Worm (Caenorhabditis elegans) whole organism, L2 larva: ENCODE measurements around the gene mtm-9.
A peak's percentile ranks its signal among the peaks of the same experiment; 100 is the strongest.

Experiments
- C34F6.9 ChIP-seq: fragments of 150-350 bp; optimal IDR thresholded peaks from 2 replicates; lab custom pipeline; 2014; ENCODE audit warnings: missing biosample characterization, missing genetic modification characterization
- F13H6.1 ChIP-seq: sonication (generic microtip); optimal IDR thresholded peaks from 2 replicates; lab custom pipeline; 2016; ENCODE audit warnings: missing genetic modification characterization, missing compliant biosample characterization
- R02D3.7 ChIP-seq: fragments of 150-350 bp; optimal IDR thresholded peaks from 2 replicates; lab custom pipeline; 2014; ENCODE audit warnings: missing biosample characterization, missing genetic modification characterization
- Y55F3AM.14 ChIP-seq: fragments of 200-800 bp; sonication (Bioruptor generic); optimal IDR thresholded peaks from 2 replicates; lab custom pipeline; 2018; ENCODE audit warnings: mild to moderate bottlenecking, missing genetic modification characterization, missing compliant biosample characterization
- ZK546.5 ChIP-seq: sonication (generic microtip); optimal IDR thresholded peaks from 2 replicates; lab custom pipeline; 2017; ENCODE audit warnings: missing biosample characterization, missing genetic modification characterization
- alr-1 ChIP-seq: fragments of 150-350 bp; optimal IDR thresholded peaks from 2 replicates; lab custom pipeline; 2014; ENCODE audit warnings: missing biosample characterization, missing genetic modification characterization
- aly-2 ChIP-seq: fragments of 150-350 bp; optimal IDR thresholded peaks from 2 replicates; lab custom pipeline; 2014; ENCODE audit warnings: missing biosample characterization, missing genetic modification characterization
- ama-1 ChIP-seq: fragments of 150-350 bp; optimal IDR thresholded peaks from 2 replicates; lab custom pipeline; 2018; ENCODE audit warnings: inconsistent platforms
- blmp-1 ChIP-seq: sonication (generic microtip); optimal IDR thresholded peaks from 2 replicates; lab custom pipeline; 2017; ENCODE audit warnings: missing genetic modification characterization, mild to moderate bottlenecking, missing compliant biosample characterization, antibody characterized with exemption, moderate library complexity; ENCODE audit not compliant: insufficient read depth
- ceh-16 ChIP-seq: fragments of 150-350 bp; optimal IDR thresholded peaks from 2 replicates; lab custom pipeline; 2014; ENCODE audit warnings: missing biosample characterization, missing genetic modification characterization
- crh-2 ChIP-seq: sonication (generic microtip); optimal IDR thresholded peaks from 2 replicates; lab custom pipeline; 2017; ENCODE audit warnings: missing biosample characterization, missing genetic modification characterization
- dmd-4 ChIP-seq: sonication (generic microtip); optimal IDR thresholded peaks from 2 replicates; lab custom pipeline; 2017; ENCODE audit warnings: missing biosample characterization, missing genetic modification characterization
- egl-27 ChIP-seq: sonication (generic microtip); optimal IDR thresholded peaks from 3 replicates; lab custom pipeline; 2017; ENCODE audit warnings: missing biosample characterization, missing genetic modification reagents, missing genetic modification characterization
- elt-1 ChIP-seq: fragments of 150-350 bp; optimal IDR thresholded peaks from 2 replicates; lab custom pipeline; 2014; ENCODE audit warnings: missing biosample characterization, missing genetic modification characterization
- elt-3 ChIP-seq: sonication (generic microtip); optimal IDR thresholded peaks from 2 replicates; lab custom pipeline; 2017; ENCODE audit warnings: missing biosample characterization, missing genetic modification characterization
- fos-1 ChIP-seq: fragments of 150-350 bp; optimal IDR thresholded peaks from 2 replicates; lab custom pipeline; 2014; ENCODE audit warnings: missing biosample characterization, missing genetic modification characterization
- gmeb-1 ChIP-seq: fragments of 150-350 bp; optimal IDR thresholded peaks from 2 replicates; lab custom pipeline; 2014; ENCODE audit warnings: missing biosample characterization, missing genetic modification characterization
- lin-11 ChIP-seq: fragments of 150-350 bp; sonication (generic microtip); optimal IDR thresholded peaks from 2 replicates; lab custom pipeline; 2014; ENCODE audit warnings: missing biosample characterization, missing genetic modification characterization, inconsistent platforms, mixed read lengths
- lin-13 ChIP-seq: fragments of 150-350 bp; optimal IDR thresholded peaks from 2 replicates; lab custom pipeline; 2014; ENCODE audit warnings: missing biosample characterization, missing genetic modification reagents, missing genetic modification characterization
- lin-39 ChIP-seq: fragments of 150-350 bp; optimal IDR thresholded peaks from 2 replicates; lab custom pipeline; 2014; ENCODE audit warnings: missing biosample characterization, missing genetic modification reagents, missing genetic modification characterization
- lsy-2 ChIP-seq, 2 experiments: fragments of 150-350 bp in 1 of 2; sonication (generic microtip) in 1 of 2; optimal IDR thresholded peaks; 2 replicates each; lab custom pipeline; 2014 to 2017; ENCODE audit warnings: missing biosample characterization in 2 of 2, missing genetic modification characterization in 2 of 2
- mab-5 ChIP-seq: fragments of 150-350 bp; optimal IDR thresholded peaks from 2 replicates; lab custom pipeline; 2014; ENCODE audit warnings: missing biosample characterization, missing genetic modification characterization
- mbf-1 ChIP-seq: sonication (generic microtip); optimal IDR thresholded peaks from 2 replicates; lab custom pipeline; 2017; ENCODE audit warnings: missing biosample characterization, missing genetic modification characterization
- mdl-1 ChIP-seq, 2 experiments: fragments of 150-350 bp in 1 of 2; sonication (generic microtip) in 1 of 2; optimal IDR thresholded peaks; 2 replicates each; lab custom pipeline; 2017; ENCODE audit warnings: missing biosample characterization in 2 of 2, missing genetic modification characterization in 2 of 2
- nhr-10 ChIP-seq: sonication (generic microtip); optimal IDR thresholded peaks from 2 replicates; lab custom pipeline; 2017; ENCODE audit warnings: missing biosample characterization, missing genetic modification characterization
- nhr-11 ChIP-seq: fragments of 150-350 bp; optimal IDR thresholded peaks from 2 replicates; lab custom pipeline; 2014; ENCODE audit warnings: missing biosample characterization, missing genetic modification characterization
- nhr-129 ChIP-seq: fragments of 150-350 bp; optimal IDR thresholded peaks from 2 replicates; lab custom pipeline; 2014; ENCODE audit warnings: missing biosample characterization, missing genetic modification characterization
- nhr-21 ChIP-seq: fragments of 150-350 bp; optimal IDR thresholded peaks from 2 replicates; lab custom pipeline; 2014; ENCODE audit warnings: missing biosample characterization, missing genetic modification characterization
- nhr-23 ChIP-seq: fragments of 150-350 bp; optimal IDR thresholded peaks from 2 replicates; lab custom pipeline; 2014; ENCODE audit warnings: missing biosample characterization, missing genetic modification reagents, missing genetic modification characterization
- nhr-237 ChIP-seq: fragments of 150-350 bp; optimal IDR thresholded peaks from 2 replicates; lab custom pipeline; 2014; ENCODE audit warnings: missing biosample characterization, missing genetic modification characterization
- nhr-25 ChIP-seq: fragments of 150-350 bp; sonication (generic microtip); optimal IDR thresholded peaks from 3 replicates; lab custom pipeline; 2014; ENCODE audit warnings: missing biosample characterization, missing genetic modification characterization
- nhr-6 ChIP-seq: fragments of 150-350 bp; optimal IDR thresholded peaks from 2 replicates; lab custom pipeline; 2014; ENCODE audit warnings: missing biosample characterization, missing genetic modification characterization
- peb-1 ChIP-seq: fragments of 150-350 bp; optimal IDR thresholded peaks from 2 replicates; lab custom pipeline; 2014; ENCODE audit warnings: missing biosample characterization, missing genetic modification characterization
- sem-4 ChIP-seq: fragments of 150-350 bp; optimal IDR thresholded peaks from 2 replicates; lab custom pipeline; 2014; ENCODE audit warnings: missing biosample characterization, missing genetic modification reagents, missing genetic modification characterization
- skn-1 ChIP-seq: sonication (generic microtip); optimal IDR thresholded peaks from 2 replicates; lab custom pipeline; 2017; ENCODE audit warnings: missing biosample characterization, missing genetic modification characterization
- sma-3 ChIP-seq: sonication (generic microtip); optimal IDR thresholded peaks from 2 replicates; lab custom pipeline; 2016; ENCODE audit warnings: missing genetic modification reagents, missing genetic modification characterization, missing compliant biosample characterization
- sma-9 ChIP-seq, 2 experiments: fragments of 150-350 bp in 1 of 2; sonication (generic microtip) in 1 of 2; optimal IDR thresholded peaks; 2 replicates each; lab custom pipeline; 2014 to 2016; ENCODE audit warnings: missing genetic modification characterization in 2 of 2, mild to moderate bottlenecking in 1 of 2, missing biosample characterization in 1 of 2, missing compliant biosample characterization in 1 of 2, missing genetic modification reagents in 1 of 2, moderate library complexity in 1 of 2
- unc-39 ChIP-seq: fragments of 150-350 bp; optimal IDR thresholded peaks from 2 replicates; lab custom pipeline; 2014; ENCODE audit warnings: missing biosample characterization, missing genetic modification characterization
- unc-55 ChIP-seq: fragments of 150-350 bp; sonication (generic microtip); optimal IDR thresholded peaks from 3 replicates; lab custom pipeline; 2014; ENCODE audit warnings: missing biosample characterization, missing genetic modification reagents, missing genetic modification characterization
- unc-62 ChIP-seq: fragments of 150-350 bp; optimal IDR thresholded peaks from 2 replicates; lab custom pipeline; 2014; ENCODE audit warnings: missing biosample characterization, missing genetic modification reagents, missing genetic modification characterization
- zag-1 ChIP-seq: fragments of 150-350 bp; optimal IDR thresholded peaks from 2 replicates; lab custom pipeline; 2014; ENCODE audit warnings: missing biosample characterization, missing genetic modification characterization
- ztf-1 ChIP-seq: fragments of 200-800 bp; sonication (Bioruptor generic); conservative IDR thresholded peaks from 2 replicates; pipeline ENCODE4 v1.3.6; 2022; ENCODE audit warnings: missing genetic modification characterization, missing compliant biosample characterization
- ztf-4 ChIP-seq: fragments of 150-350 bp; optimal IDR thresholded peaks from 2 replicates; lab custom pipeline; 2014; ENCODE audit warnings: missing biosample characterization, missing genetic modification characterization

mtm-9 gene

DNA sequence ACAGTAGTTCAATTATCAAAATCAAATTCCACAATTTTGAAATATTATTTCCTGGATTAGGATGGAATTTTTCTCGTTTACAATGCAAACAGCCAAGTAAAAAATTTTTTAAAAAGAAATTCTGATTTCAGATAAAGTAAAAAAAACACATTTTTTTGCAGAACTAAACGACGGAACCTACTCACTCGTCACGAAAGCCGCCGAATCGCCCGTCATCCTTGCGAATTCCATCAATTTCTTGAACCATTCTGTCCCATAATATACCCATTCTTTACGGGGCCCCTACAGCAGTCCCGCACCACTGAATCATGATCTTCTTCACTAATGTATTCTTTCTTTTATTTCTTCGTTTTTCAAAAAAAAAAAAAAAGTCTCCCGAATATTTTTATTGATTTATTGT is 31.2 kb upstream of the mtm-9 start:
- no peak for TF ChIP-seq skn-1 (tag; lab: Kevin White, UChicago)
- TF ChIP-seq unc-55: peak; percentile 19

DNA sequence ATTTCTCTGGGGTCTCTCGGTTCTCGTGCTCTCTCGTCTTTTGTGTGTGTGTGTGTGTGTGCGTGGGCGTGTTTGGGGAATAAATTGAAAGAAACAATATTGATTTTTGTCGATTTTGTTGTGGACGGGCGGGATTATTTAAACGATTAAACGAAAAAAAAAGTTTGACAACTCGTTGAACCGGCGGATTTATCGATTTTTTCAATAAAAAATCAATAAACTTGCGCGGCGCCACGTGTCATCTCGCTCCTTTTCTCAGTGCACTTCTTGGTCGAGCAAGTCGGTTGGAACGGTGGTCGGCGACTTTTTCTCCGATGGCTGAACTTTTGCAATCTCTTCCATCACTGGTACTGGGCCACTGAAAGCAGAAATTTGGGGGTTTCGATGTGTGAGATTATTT is 30.4 kb upstream of the mtm-9 start:
- TF ChIP-seq nhr-25 (tag; lab: Kevin White, UChicago) (no peak), Y55F3AM.14 (no peak), nhr-21 (tag; lab: Kevin White, UChicago) (no peak), gmeb-1 (tag; lab: Kevin White, UChicago) (no peak)

DNA sequence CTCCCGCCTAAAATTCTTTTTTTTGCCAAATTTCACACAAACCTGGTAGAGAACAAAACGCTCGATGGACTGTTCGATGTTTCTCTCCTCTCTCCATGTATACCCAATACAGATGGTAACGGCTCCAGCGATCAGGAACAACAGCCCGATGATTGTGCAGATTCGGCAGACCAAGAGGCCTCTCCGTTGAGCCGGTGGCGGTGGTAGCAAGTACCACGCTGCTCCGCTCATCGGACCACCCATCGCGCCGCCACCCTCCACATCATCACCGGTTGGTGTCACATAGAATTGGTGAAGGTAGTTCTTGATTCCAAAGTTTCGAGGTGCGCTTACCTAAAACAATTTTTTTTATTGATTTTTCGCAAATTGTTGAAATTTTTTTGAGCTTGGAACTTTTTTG is 28.6 kb upstream of the mtm-9 start:
- TF ChIP-seq C34F6.9 (tag; lab: Kevin White, UChicago) (no peak), peb-1 (no peak), nhr-10 (tag; lab: Kevin White, UChicago) (no peak), nhr-25 (tag; lab: Kevin White, UChicago) (no peak), nhr-237 (tag; lab: Kevin White, UChicago) (no peak), aly-2 (tag; lab: Kevin White, UChicago) (no peak), zag-1 (tag; lab: Kevin White, UChicago) (no peak), ceh-16 (no peak), mab-5 (tag; lab: Kevin White, UChicago) (no peak), lin-13 (no peak), mbf-1 (tag; lab: Kevin White, UChicago) (no peak), nhr-11 (no peak), egl-27 (tag; lab: Kevin White, UChicago) (no peak), ztf-1 (GFP tag; lab: Robert Waterston, UW) (no peak), unc-39 (tag; lab: Kevin White, UChicago) (no peak), sma-3 (no peak), F13H6.1 (tag; lab: Kevin White, UChicago) (no peak), nhr-23 (tag; lab: Kevin White, UChicago) (no peak)

- TF ChIP-seq mbf-1 (tag; lab: Kevin White, UChicago) (no peak), lin-11 (tag; lab: Kevin White, UChicago) (no peak), unc-55 (no peak), dmd-4 (tag; lab: Kevin White, UChicago) (no peak), nhr-10 (tag; lab: Kevin White, UChicago) (no peak)
These were observed 27.8 kb upstream of the mtm-9 start, which contains the start of gene nrsn-1 for ce11 chrV:3715488-3716019. TSS of gene nrsn-1 (minus strand) at chrV:3715969.

ce11 chrV:3716279-3716887 is 27.0 kb upstream of the mtm-9 start:
- TF ChIP-seq lsy-2 (tag; optimal IDR thresholded peaks at IDR 0.05; lab: Kevin White, UChicago): peak in 1 of 2 experiments; percentile 65
- TF ChIP-seq egl-27 (tag; lab: Kevin White, UChicago): peak; percentile 64
- no peak for TF ChIP-seq ama-1 (lab: Kevin White, UChicago)
- peak; percentile 80 for TF ChIP-seq crh-2 (tag; lab: Kevin White, UChicago)
- TF ChIP-seq C34F6.9 (tag; lab: Kevin White, UChicago): peak; percentile 62
- TF ChIP-seq elt-3 (tag; lab: Kevin White, UChicago): no peak
- TF ChIP-seq mdl-1 (tag; optimal IDR thresholded peaks at IDR 0.05; lab: Kevin White, UChicago): peak in 1 of 2 experiments; percentile 54
- no peak for TF ChIP-seq alr-1
- TF ChIP-seq ztf-4 (tag; lab: Kevin White, UChicago): no peak
- TF ChIP-seq peb-1: no peak
- TF ChIP-seq ZK546.5 (tag; lab: Kevin White, UChicago): no peak
- peak; percentile 36 for TF ChIP-seq unc-62 (GFP tag; lab: Kevin White, UChicago)
- TF ChIP-seq Y55F3AM.14: no peak
- peak; percentile 64 for TF ChIP-seq F13H6.1 (tag; lab: Kevin White, UChicago)
- no peak for TF ChIP-seq ceh-16
- no peak for TF ChIP-seq blmp-1 (tag; lab: Kevin White, UChicago)
- TF ChIP-seq nhr-237 (tag; lab: Kevin White, UChicago): no peak
- no peak for TF ChIP-seq fos-1 (tag; lab: Kevin White, UChicago)
- TF ChIP-seq elt-1 (tag; lab: Kevin White, UChicago): no peak
- no peak for TF ChIP-seq nhr-23 (tag; lab: Kevin White, UChicago)
- TF ChIP-seq nhr-21 (tag; lab: Kevin White, UChicago): no peak
- TF ChIP-seq ztf-1 (GFP tag; lab: Robert Waterston, UW): no peak
- peak; percentile 70 for TF ChIP-seq sma-9 (GFP tag; optimal IDR thresholded peaks at IDR 0.05; lab: Kevin White, UChicago)
- TF ChIP-seq sma-9 (tag; optimal IDR thresholded peaks at IDR 0.05; lab: Kevin White, UChicago): no peak
- no peak for TF ChIP-seq nhr-11
- TF ChIP-seq unc-39 (tag; lab: Kevin White, UChicago): no peak
- TF ChIP-seq nhr-129 (tag; lab: Kevin White, UChicago): peak; percentile 59
- no peak for TF ChIP-seq sem-4
- TF ChIP-seq lin-13: peak; percentile 25
- TF ChIP-seq nhr-6 (tag; lab: Kevin White, UChicago): peak; percentile 49
- no peak for TF ChIP-seq R02D3.7 (tag; lab: Kevin White, UChicago)
- no peak for TF ChIP-seq lin-39 (tag; lab: Kevin White, UChicago)
- no peak for TF ChIP-seq skn-1 (tag; lab: Kevin White, UChicago)
- no peak for TF ChIP-seq nhr-25 (tag; lab: Kevin White, UChicago)
